Fruit fly (Drosophila melanogaster) whole organism, wandering third instar larva: Measurements from ENCODE around the gene por.

Experiments used
- Abd-B ChIP-seq: fragments of >200 bp; optimal IDR thresholded peaks from 2 replicates; lab custom pipeline; 2017; ENCODE audit warnings: missing biosample characterization, missing genetic modification characterization
- CG9705 ChIP-seq: fragments of 200-800 bp; sonication (Bioruptor generic); optimal IDR thresholded peaks from 2 replicates; lab custom pipeline; 2018; ENCODE audit warnings: missing biosample characterization, mild to moderate bottlenecking, missing genetic modification characterization
- Dif ChIP-seq: fragments of 200-275, 200-300 bp; sonication (Bioruptor generic); optimal IDR thresholded peaks from 2 replicates; lab custom pipeline; 2018; ENCODE audit warnings: missing biosample characterization, missing genetic modification characterization; ENCODE audit not compliant: partially characterized antibody
- HLH106 ChIP-seq: fragments of 200-800 bp; optimal IDR thresholded peaks from 3 replicates; lab custom pipeline; 2019; ENCODE audit warnings: missing biosample characterization, mild to moderate bottlenecking, missing genetic modification characterization, moderate library complexity
- Jra ChIP-seq: sonication (Bioruptor generic); optimal IDR thresholded peaks from 2 replicates; lab custom pipeline; 2016; ENCODE audit warnings: missing biosample characterization, missing genetic modification characterization
- br ChIP-seq: fragments of 200-800 bp; sonication (Bioruptor generic); optimal IDR thresholded peaks from 2 replicates; lab custom pipeline; 2016; ENCODE audit warnings: missing biosample characterization, missing genetic modification characterization
- h ChIP-seq: fragments of 200-800 bp; sonication (Bioruptor generic); optimal IDR thresholded peaks from 3 replicates; lab custom pipeline; 2016; ENCODE audit warnings: missing biosample characterization, mild to moderate bottlenecking, missing genetic modification characterization
- psq ChIP-seq: fragments of 200-800 bp; sonication (Bioruptor generic); optimal IDR thresholded peaks from 3 replicates; lab custom pipeline; 2017; ENCODE audit warnings: missing biosample characterization, mild to moderate bottlenecking, missing genetic modification characterization, moderate library complexity
- rgr ChIP-seq: fragments of 200-800 bp; sonication (Bioruptor generic); optimal IDR thresholded peaks from 3 replicates; lab custom pipeline; 2016; ENCODE audit warnings: missing biosample characterization, mild to moderate bottlenecking, missing genetic modification characterization
- tai ChIP-seq: sonication (Bioruptor generic); optimal IDR thresholded peaks from 2 replicates; lab custom pipeline; 2016; ENCODE audit warnings: missing biosample characterization, missing genetic modification characterization
- usp ChIP-seq: fragments of >200 bp; optimal IDR thresholded peaks from 2 replicates; lab custom pipeline; 2017; ENCODE audit warnings: missing biosample characterization, missing genetic modification characterization

- no peak for TF ChIP-seq rgr (GFP tag; lab: Kevin White, UChicago)
- peak; percentile 91 for TF ChIP-seq br (GFP tag; lab: Kevin White, UChicago)
- no peak for TF ChIP-seq HLH106 (tag; lab: Kevin White, UChicago)
- no peak for TF ChIP-seq tai (GFP tag; lab: Kevin White, UChicago)
- no peak for TF ChIP-seq psq
- no peak for TF ChIP-seq CG9705 (GFP tag; lab: Kevin White, UChicago)
- peak; percentile 95 for TF ChIP-seq Dif (GFP tag; lab: Kevin White, UChicago)
- TF ChIP-seq Abd-B (GFP tag; lab: Kevin White, UChicago): no peak
- TF ChIP-seq h (GFP tag; lab: Kevin White, UChicago): peak; percentile 1
- TF ChIP-seq usp (GFP tag; lab: Kevin White, UChicago): no peak
- TF ChIP-seq Jra (GFP tag; lab: Kevin White, UChicago): peak; percentile 3
Measured at dm6 chrX:18404632-18405238, 25.1 kb upstream of the por start.
